Fruit fly (Drosophila melanogaster) Kc167 (cell line): ENCODE measurements around the gene Deaf1.

Source experiments
- Myc ChIP-seq: fragments of >200 bp; optimal IDR thresholded peaks from 2 replicates; lab custom pipeline; 2017; ENCODE audit warnings: missing external identifiers
- Sin3A ChIP-seq: fragments of >200 bp; optimal IDR thresholded peaks from 2 replicates; lab custom pipeline; 2018; ENCODE audit warnings: missing external identifiers
- h ChIP-seq: fragments of >200 bp; optimal IDR thresholded peaks from 3 replicates; lab custom pipeline; 2018; ENCODE audit warnings: missing external identifiers
- insv ChIP-seq: fragments of >200 bp; optimal IDR thresholded peaks from 3 replicates; lab custom pipeline; 2018; ENCODE audit warnings: missing external identifiers
- psq ChIP-seq: fragments of >200 bp; optimal IDR thresholded peaks from 2 replicates; lab custom pipeline; 2017; ENCODE audit warnings: missing external identifiers
- ttk ChIP-seq: sonication (Bioruptor generic); optimal IDR thresholded peaks from 2 replicates; lab custom pipeline; 2017; ENCODE audit warnings: missing external identifiers

The Deaf1 gene

dm6 chr3L:19801105-19801504 lies 16.9 kb upstream of the Deaf1 start, which contains the start of gene CG14102:
TSS of gene CG14102 (minus strand) at chr3L:19801291.
- TF ChIP-seq insv (lab: Kevin White, UChicago) (no peak), Myc (lab: Kevin White, UChicago) (no peak), Sin3A (no peak), ttk (lab: Kevin White, UChicago) (no peak), h (lab: Kevin White, UChicago) (no peak), psq (lab: Kevin White, UChicago) (no peak)

- no peak for TF ChIP-seq Sin3A
- TF ChIP-seq Myc (lab: Kevin White, UChicago), result no peak
- no peak for TF ChIP-seq insv (lab: Kevin White, UChicago)
- no peak for TF ChIP-seq ttk (lab: Kevin White, UChicago)
- TF ChIP-seq psq (lab: Kevin White, UChicago), result no peak
- TF ChIP-seq h (lab: Kevin White, UChicago), result no peak
Observed at dm6 chr3L:19804908-19805307, 13.1 kb upstream of the Deaf1 start, which contains the start of the genes TORIP and Ccdc58. TSS of gene TORIP (minus strand) at chr3L:19805080. TSS of gene Ccdc58 (plus strand) at chr3L:19805181.

dm6 chr3L:19805895-19806294 lies 12.1 kb upstream of the Deaf1 start, which contains the start of gene CG34116:
TSS of gene CG34116 (minus strand) at chr3L:19806036.
- TF ChIP-seq Sin3A, result no peak
- no peak for TF ChIP-seq ttk (lab: Kevin White, UChicago)
- TF ChIP-seq insv (lab: Kevin White, UChicago), result no peak
- no peak for TF ChIP-seq psq (lab: Kevin White, UChicago)

- TF ChIP-seq psq (lab: Kevin White, UChicago) (no peak), ttk (lab: Kevin White, UChicago) (no peak), Sin3A (no peak), insv (lab: Kevin White, UChicago) (no peak), h (lab: Kevin White, UChicago) (no peak), Myc (lab: Kevin White, UChicago) (no peak)
Observed at dm6 chr3L:19807103-19807502, 10.9 kb upstream of the Deaf1 start, which contains the start of the genes CG14104 and Kap-alpha1. TSS of gene CG14104 (minus strand) at chr3L:19807199. TSS of gene Kap-alpha1 (plus strand) at chr3L:19807232.

dm6 chr3L:19807521-19807920 lies 10.5 kb upstream of the Deaf1 start:
- TF ChIP-seq ttk (lab: Kevin White, UChicago) (no peak), Myc (lab: Kevin White, UChicago) (no peak), insv (lab: Kevin White, UChicago) (no peak), psq (lab: Kevin White, UChicago) (no peak), Sin3A (no peak), h (lab: Kevin White, UChicago) (no peak)

dm6 chr3L:19812491-19812890 lies 5.5 kb upstream of the Deaf1 start:
- TF ChIP-seq psq (lab: Kevin White, UChicago), result no peak
- no peak for TF ChIP-seq insv (lab: Kevin White, UChicago)
- no peak for TF ChIP-seq Myc (lab: Kevin White, UChicago)
- TF ChIP-seq h (lab: Kevin White, UChicago), result no peak
- TF ChIP-seq ttk (lab: Kevin White, UChicago), result no peak
- TF ChIP-seq Sin3A, result no peak

- TF ChIP-seq ttk (lab: Kevin White, UChicago) (no peak), psq (lab: Kevin White, UChicago) (no peak), h (lab: Kevin White, UChicago) (no peak), insv (lab: Kevin White, UChicago) (no peak), Sin3A (no peak), Myc (lab: Kevin White, UChicago) (no peak)
Observed at dm6 chr3L:19813075-19813903, 4.7 kb upstream of the Deaf1 start, which contains the start of gene Cyp305a1. TSS of gene Cyp305a1 (minus strand) at chr3L:19813339.

dm6 chr3L:19815472-19816150 lies 2.4 kb upstream of the Deaf1 start, which contains the start of gene cyc:
TSS of gene cyc (minus strand) at chr3L:19815938.
- TF ChIP-seq h (lab: Kevin White, UChicago) (no peak), psq (lab: Kevin White, UChicago) (no peak), insv (lab: Kevin White, UChicago) (no peak), Myc (lab: Kevin White, UChicago) (no peak), ttk (lab: Kevin White, UChicago) (no peak), Sin3A (no peak)

- TF ChIP-seq insv (lab: Kevin White, UChicago) (no peak), Sin3A (no peak), ttk (lab: Kevin White, UChicago) (no peak), Myc (lab: Kevin White, UChicago) (no peak), psq (lab: Kevin White, UChicago) (no peak), h (lab: Kevin White, UChicago) (no peak)
Observed at dm6 chr3L:19818701-19819100, 727 bp downstream of the Deaf1 start.

dm6 chr3L:19833227-19833626 lies 15.3 kb downstream of the Deaf1 start:
- TF ChIP-seq psq (lab: Kevin White, UChicago), result no peak
- TF ChIP-seq ttk (lab: Kevin White, UChicago), result no peak
- no peak for TF ChIP-seq Myc (lab: Kevin White, UChicago)
- no peak for TF ChIP-seq Sin3A
- TF ChIP-seq h (lab: Kevin White, UChicago), result no peak
- TF ChIP-seq insv (lab: Kevin White, UChicago), result no peak

dm6 chr3L:19834143-19834794 lies 16.3 kb downstream of the Deaf1 start, which contains the start of the genes trc and CG32221:
TSS of gene trc (minus strand) at chr3L:19834304.
TSS of gene CG32221 (plus strand) at chr3L:19834670.
- no peak for TF ChIP-seq ttk (lab: Kevin White, UChicago)
- TF ChIP-seq Myc (lab: Kevin White, UChicago), result no peak
- no peak for TF ChIP-seq h (lab: Kevin White, UChicago)
- TF ChIP-seq insv (lab: Kevin White, UChicago), result no peak
- no peak for TF ChIP-seq Sin3A
- TF ChIP-seq psq (lab: Kevin White, UChicago), result no peak
